Worm (Caenorhabditis elegans) whole organism, late embryonic: ENCODE data around the gene srz-63.

Source experiments
- C38D4.7 ChIP-seq: fragments of 200-800 bp; sonication (Bioruptor generic); optimal IDR thresholded peaks from 2 replicates; lab custom pipeline; 2018; ENCODE audit warnings: mild to moderate bottlenecking, missing genetic modification characterization, moderate library complexity, missing compliant biosample characterization
- K09A11.1 ChIP-seq: sonication (generic microtip); optimal IDR thresholded peaks from 2 replicates; lab custom pipeline; 2017; ENCODE audit warnings: antibody characterized with exemption, mild to moderate bottlenecking, missing genetic modification characterization, missing compliant biosample characterization; ENCODE audit not compliant: insufficient read depth
- Y22D7AL.16 ChIP-seq: sonication (generic microtip); optimal IDR thresholded peaks from 2 replicates; lab custom pipeline; 2016; ENCODE audit warnings: missing genetic modification characterization, missing compliant biosample characterization
- ama-1 ChIP-seq: fragments of 150-350 bp; optimal IDR thresholded peaks from 2 replicates; lab custom pipeline; 2014
- ceh-14 ChIP-seq: sonication (generic microtip); optimal IDR thresholded peaks from 2 replicates; lab custom pipeline; 2016; ENCODE audit warnings: missing genotype, missing genetic modification characterization, missing compliant biosample characterization
- ceh-18 ChIP-seq: sonication (generic microtip); optimal IDR thresholded peaks from 2 replicates; lab custom pipeline; 2016; ENCODE audit warnings: missing genetic modification characterization, missing compliant biosample characterization
- ceh-19 ChIP-seq: fragments of 200-800 bp; sonication (Bioruptor generic); optimal IDR thresholded peaks from 2 replicates; lab custom pipeline; 2018; ENCODE audit warnings: mild to moderate bottlenecking, missing genetic modification characterization, missing compliant biosample characterization
- ceh-2 ChIP-seq: sonication (generic microtip); optimal IDR thresholded peaks from 2 replicates; lab custom pipeline; 2016; ENCODE audit warnings: missing genotype, missing genetic modification characterization, missing compliant biosample characterization
- ceh-22 ChIP-seq: sonication (generic microtip); optimal IDR thresholded peaks from 2 replicates; lab custom pipeline; 2017; ENCODE audit warnings: missing biosample characterization, missing genetic modification characterization
- ceh-6 ChIP-seq: fragments of 200-800 bp; sonication (Bioruptor generic); optimal IDR thresholded peaks from 2 replicates; lab custom pipeline; 2018; ENCODE audit warnings: mild to moderate bottlenecking, missing genetic modification characterization, missing compliant biosample characterization
- ceh-9 ChIP-seq: sonication (generic microtip); optimal IDR thresholded peaks from 2 replicates; lab custom pipeline; 2016; ENCODE audit warnings: mild to moderate bottlenecking, missing genetic modification characterization, inconsistent platforms, missing compliant biosample characterization
- che-1 ChIP-seq: sonication (generic microtip); optimal IDR thresholded peaks from 2 replicates; lab custom pipeline; 2016; ENCODE audit warnings: mild to moderate bottlenecking, missing genetic modification characterization, missing compliant biosample characterization
- dmd-4 ChIP-seq: sonication (generic microtip); optimal IDR thresholded peaks from 2 replicates; lab custom pipeline; 2016; ENCODE audit warnings: borderline replicate concordance, missing genetic modification characterization, missing compliant biosample characterization
- elt-4 ChIP-seq: sonication (generic microtip); optimal IDR thresholded peaks from 2 replicates; lab custom pipeline; 2016; ENCODE audit warnings: missing genetic modification characterization, missing compliant biosample characterization
- ets-4 ChIP-seq: sonication (generic microtip); optimal IDR thresholded peaks from 2 replicates; lab custom pipeline; 2016; ENCODE audit warnings: missing genetic modification characterization, missing compliant biosample characterization
- fkh-10 ChIP-seq: fragments of 150-350 bp; optimal IDR thresholded peaks from 2 replicates; lab custom pipeline; 2014; ENCODE audit warnings: missing biosample characterization, missing genetic modification reagents, missing genetic modification characterization
- hlh-13 ChIP-seq: fragments of 200-800 bp; sonication (Bioruptor generic); optimal IDR thresholded peaks from 2 replicates; lab custom pipeline; 2018; ENCODE audit warnings: mild to moderate bottlenecking, missing genetic modification characterization, missing compliant biosample characterization
- hlh-15 ChIP-seq: sonication (generic microtip); optimal IDR thresholded peaks from 2 replicates; lab custom pipeline; 2016; ENCODE audit warnings: missing genetic modification characterization, missing compliant biosample characterization
- hlh-30 ChIP-seq: sonication (generic microtip); optimal IDR thresholded peaks from 2 replicates; lab custom pipeline; 2017; ENCODE audit warnings: antibody characterized with exemption, missing genetic modification characterization, missing compliant biosample characterization; ENCODE audit not compliant: insufficient read depth
- hlh-6 ChIP-seq: sonication (generic microtip); optimal IDR thresholded peaks from 2 replicates; lab custom pipeline; 2016; ENCODE audit warnings: missing genotype, missing genetic modification characterization, missing compliant biosample characterization
- lim-6 ChIP-seq: sonication (generic microtip); optimal IDR thresholded peaks from 2 replicates; lab custom pipeline; 2016; ENCODE audit warnings: missing genetic modification characterization, missing compliant biosample characterization
- lin-11 ChIP-seq: fragments of 200-800 bp; sonication (Bioruptor generic); optimal IDR thresholded peaks from 2 replicates; lab custom pipeline; 2018; ENCODE audit warnings: mild to moderate bottlenecking, missing genetic modification characterization, missing compliant biosample characterization
- nhr-11 ChIP-seq: fragments of 150-350 bp; optimal IDR thresholded peaks from 2 replicates; lab custom pipeline; 2014; ENCODE audit warnings: missing biosample characterization, missing genetic modification characterization
- odd-2 ChIP-seq: sonication (generic microtip); optimal IDR thresholded peaks from 2 replicates; lab custom pipeline; 2017; ENCODE audit warnings: antibody characterized with exemption, mild to moderate bottlenecking, missing genetic modification characterization, missing compliant biosample characterization
- pag-3 ChIP-seq: sonication (generic microtip); optimal IDR thresholded peaks from 2 replicates; lab custom pipeline; 2016; ENCODE audit warnings: missing compliant biosample characterization, missing genetic modification characterization, borderline replicate concordance
- pat-9 ChIP-seq: fragments of 200-800 bp; sonication (Bioruptor generic); optimal IDR thresholded peaks from 2 replicates; lab custom pipeline; 2018; ENCODE audit warnings: mild to moderate bottlenecking, missing genetic modification characterization, moderate library complexity, missing compliant biosample characterization
- pax-1 ChIP-seq: fragments of 150-350 bp; optimal IDR thresholded peaks from 2 replicates; lab custom pipeline; 2014; ENCODE audit warnings: missing biosample characterization, missing genetic modification characterization
- pros-1 ChIP-seq: fragments of 150-350 bp; optimal IDR thresholded peaks from 2 replicates; lab custom pipeline; 2014; ENCODE audit warnings: missing biosample characterization, missing genetic modification reagents, missing genetic modification characterization
- ref-2 ChIP-seq: sonication (generic microtip); optimal IDR thresholded peaks from 2 replicates; lab custom pipeline; 2016; ENCODE audit warnings: missing genetic modification characterization, missing compliant biosample characterization
- sdc-2 ChIP-seq: sonication (generic microtip); optimal IDR thresholded peaks from 2 replicates; lab custom pipeline; 2016; ENCODE audit warnings: missing genotype, missing genetic modification characterization, missing compliant biosample characterization
- syd-9 ChIP-seq: sonication (generic microtip); optimal IDR thresholded peaks from 2 replicates; lab custom pipeline; 2016; ENCODE audit warnings: mild to moderate bottlenecking, missing genetic modification characterization, moderate library complexity, missing compliant biosample characterization
- tbx-7 ChIP-seq: sonication (generic microtip); optimal IDR thresholded peaks from 2 replicates; lab custom pipeline; 2016; ENCODE audit warnings: missing genotype, missing genetic modification characterization, missing compliant biosample characterization
- ttx-3 ChIP-seq: sonication (generic microtip); optimal IDR thresholded peaks from 2 replicates; lab custom pipeline; 2016; ENCODE audit warnings: missing genetic modification reagents, missing genetic modification characterization, missing compliant biosample characterization
- unc-55 ChIP-seq: sonication (generic microtip); optimal IDR thresholded peaks from 2 replicates; lab custom pipeline; 2017; ENCODE audit warnings: missing biosample characterization, missing genetic modification reagents, missing genetic modification characterization
- zip-5 ChIP-seq: sonication (generic microtip); optimal IDR thresholded peaks from 2 replicates; lab custom pipeline; 2016; ENCODE audit warnings: missing genetic modification characterization, missing compliant biosample characterization
- ztf-16 ChIP-seq: sonication (generic microtip); optimal IDR thresholded peaks from 2 replicates; lab custom pipeline; 2017; ENCODE audit warnings: missing genetic modification characterization, missing compliant biosample characterization

Gene srz-63

DNA sequence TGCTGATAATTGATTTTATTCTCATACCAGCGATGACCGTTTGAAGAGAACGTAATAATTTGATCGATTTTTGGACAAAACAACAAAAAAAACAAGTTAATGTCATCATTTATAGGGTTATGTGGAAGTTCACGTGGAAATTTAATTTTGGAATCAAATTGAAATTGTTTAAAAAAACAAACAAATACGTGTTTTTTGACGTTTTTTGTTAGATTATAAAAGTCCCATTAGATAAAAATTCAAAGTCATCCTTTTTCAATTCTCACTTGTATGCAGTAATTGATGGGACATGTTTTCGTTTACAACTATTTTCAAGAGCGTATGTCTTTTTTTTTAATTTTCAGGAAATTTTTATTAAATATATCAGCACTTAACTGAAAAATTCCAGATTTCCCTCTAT lies 7.1 kb downstream of the srz-63 start, which contains the start of the genes Y57G7A.6 and Y57G7A.3:
Gene Y57G7A.6, minus strand, starts transcription at position 101 of the 400 bp plus-strand sequence.
Gene Y57G7A.3, plus strand, starts transcription at position 269 of the 400 bp plus-strand sequence.
- TF ChIP-seq C38D4.7 (no peak), lin-11 (no peak), Y22D7AL.16 (no peak), ets-4 (no peak), ceh-22 (tag; lab: Kevin White, UChicago) (no peak), pat-9 (tag; lab: Kevin White, UChicago) (no peak), tbx-7 (tag; lab: Kevin White, UChicago) (no peak), unc-55 (no peak), pros-1 (no peak)

DNA sequence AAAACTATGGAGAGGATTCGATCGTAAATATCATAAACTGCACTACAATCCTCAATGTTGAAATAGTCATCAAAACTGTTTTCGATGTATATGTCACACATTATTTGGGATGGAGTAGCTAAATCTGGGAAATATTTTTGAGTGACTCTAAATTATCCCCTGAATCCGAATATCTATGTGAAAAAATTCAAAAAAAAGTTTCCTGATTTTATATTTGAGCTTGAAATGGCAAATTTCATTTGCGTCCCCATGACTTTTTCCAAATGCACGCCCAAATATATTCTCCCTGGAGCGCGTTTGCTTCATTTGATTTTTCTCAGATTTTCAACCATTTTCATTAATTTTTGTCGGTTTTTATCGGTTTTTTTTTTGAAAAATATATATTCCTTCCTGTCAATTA lies 14.7 kb downstream of the srz-63 start, which contains the start of gene srz-64:
Gene srz-64, minus strand, starts transcription at position 101 of the 400 bp plus-strand sequence.
- TF ChIP-seq ceh-19 (GFP tag; lab: Kevin White, UChicago): no peak
- TF ChIP-seq pag-3 (tag; lab: Kevin White, UChicago): no peak
- no peak for TF ChIP-seq hlh-6 (tag; lab: Kevin White, UChicago)
- TF ChIP-seq ets-4: no peak
- no peak for TF ChIP-seq ceh-18 (tag; lab: Kevin White, UChicago)
- no peak for TF ChIP-seq ztf-16 (tag; lab: Kevin White, UChicago)
- TF ChIP-seq elt-4: no peak
- TF ChIP-seq tbx-7 (tag; lab: Kevin White, UChicago): no peak
- no peak for TF ChIP-seq unc-55
- TF ChIP-seq hlh-30 (tag; lab: Kevin White, UChicago): no peak
- TF ChIP-seq dmd-4 (tag; lab: Kevin White, UChicago): no peak
- TF ChIP-seq che-1 (tag; lab: Kevin White, UChicago): no peak
- TF ChIP-seq, all 69 proteins: peak for 0

DNA sequence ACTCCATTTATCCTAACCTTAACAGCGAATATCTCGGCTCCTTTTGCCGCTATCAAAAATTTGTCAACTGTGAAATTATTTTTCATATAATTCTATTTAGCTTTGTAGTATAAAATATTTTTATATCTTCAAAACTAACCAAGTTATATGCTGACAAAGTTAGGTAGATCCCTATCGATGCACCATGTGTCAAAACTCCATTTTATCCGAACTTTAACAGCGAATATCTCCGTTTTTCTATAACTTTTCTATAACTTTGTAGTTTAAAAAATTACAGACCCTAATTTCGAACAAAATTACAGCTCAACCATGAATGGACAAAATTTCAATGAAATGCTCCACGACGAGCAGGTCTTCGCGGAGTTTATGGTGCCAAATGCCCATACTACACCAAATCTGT lies 17.3 kb downstream of the srz-63 start, which contains the start of gene Y57G7A.2:
Gene Y57G7A.2, plus strand, starts transcription at position 301 of the 400 bp plus-strand sequence.
- TF ChIP-seq che-1 (tag; lab: Kevin White, UChicago) (no peak), lim-6 (tag; lab: Kevin White, UChicago) (no peak), ceh-6 (GFP tag; lab: Kevin White, UChicago) (no peak), C38D4.7 (no peak), ceh-14 (no peak), ama-1 (lab: Kevin White, UChicago) (no peak), sdc-2 (tag; lab: Kevin White, UChicago) (no peak), odd-2 (tag; lab: Kevin White, UChicago) (no peak), Y22D7AL.16 (no peak), elt-4 (no peak), ztf-16 (tag; lab: Kevin White, UChicago) (no peak), zip-5 (tag; lab: Kevin White, UChicago) (no peak), nhr-11 (no peak), tbx-7 (tag; lab: Kevin White, UChicago) (no peak), K09A11.1 (tag; lab: Kevin White, UChicago) (no peak)

DNA sequence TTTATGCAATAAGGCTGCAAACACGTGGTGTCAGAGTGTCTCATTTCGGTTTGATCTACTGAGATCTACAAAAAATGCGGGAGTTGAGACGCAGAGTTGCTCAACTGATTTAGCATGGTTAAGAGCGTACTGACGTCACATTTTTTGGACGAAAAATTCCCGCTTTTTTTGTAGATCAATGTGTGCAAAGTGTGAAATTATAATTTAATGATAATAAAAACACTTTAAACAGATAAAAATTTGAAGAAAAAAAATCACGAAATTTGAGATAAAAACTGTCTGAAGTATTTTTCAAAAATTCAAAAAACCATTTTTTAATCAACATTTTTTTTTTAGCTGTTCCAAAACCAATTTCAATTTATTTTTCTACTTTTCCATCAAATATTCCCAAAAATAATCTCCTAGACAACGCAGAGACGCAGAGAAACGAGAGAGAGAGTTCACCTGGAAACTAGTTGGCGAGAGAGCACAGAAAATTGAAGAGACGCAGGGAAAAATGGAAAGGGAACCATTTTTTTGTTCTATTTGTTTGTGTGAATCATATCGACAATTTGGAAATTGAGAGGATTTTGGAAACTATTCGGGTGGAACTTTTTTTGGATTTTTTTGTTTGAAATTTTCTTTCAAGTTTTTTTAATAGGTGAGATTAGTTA lies 18.7 kb downstream of the srz-63 start:
- TF ChIP-seq zip-5 (tag; lab: Kevin White, UChicago) (no peak), lim-6 (tag; lab: Kevin White, UChicago) (no peak), ets-4 (no peak), ceh-2 (tag; lab: Kevin White, UChicago) (no peak), ceh-14 (no peak), Y22D7AL.16 (no peak), K09A11.1 (tag; lab: Kevin White, UChicago) (no peak), ref-2 (tag; lab: Kevin White, UChicago) (no peak), ceh-9 (tag; lab: Kevin White, UChicago) (no peak), hlh-13 (no peak), fkh-10 (no peak), nhr-11 (no peak), hlh-15 (tag; lab: Kevin White, UChicago) (no peak), pros-1 (no peak), syd-9 (tag; lab: Kevin White, UChicago) (no peak), ttx-3 (tag; lab: Kevin White, UChicago) (no peak), unc-55 (no peak), pax-1 (tag; lab: Kevin White, UChicago) (no peak), ceh-22 (tag; lab: Kevin White, UChicago) (no peak)
